Worm (Caenorhabditis elegans) whole organism, late embryonic: ENCODE measurements around the gene grd-9.

Experiments
- C08G9.2 ChIP-seq: sonication (generic microtip); optimal IDR thresholded peaks from 2 replicates; lab custom pipeline; 2016; ENCODE audit warnings: mild to moderate bottlenecking, missing genetic modification characterization, moderate library complexity, missing compliant biosample characterization
- K02D7.2 ChIP-seq: sonication (generic microtip); optimal IDR thresholded peaks from 2 replicates; lab custom pipeline; 2017; ENCODE audit warnings: mild to moderate bottlenecking, missing genetic modification characterization, missing compliant biosample characterization
- K09A11.1 ChIP-seq: sonication (generic microtip); optimal IDR thresholded peaks from 2 replicates; lab custom pipeline; 2017; ENCODE audit warnings: antibody characterized with exemption, mild to moderate bottlenecking, missing genetic modification characterization, missing compliant biosample characterization; ENCODE audit not compliant: insufficient read depth
- T23F11.4 ChIP-seq: fragments of 200-800 bp; sonication (Bioruptor generic); optimal IDR thresholded peaks from 2 replicates; lab custom pipeline; 2018; ENCODE audit warnings: mild to moderate bottlenecking, missing genetic modification characterization, missing compliant biosample characterization
- Y22D7AL.16 ChIP-seq: sonication (generic microtip); optimal IDR thresholded peaks from 2 replicates; lab custom pipeline; 2016; ENCODE audit warnings: missing genetic modification characterization, missing compliant biosample characterization
- ahr-1 ChIP-seq: sonication (generic microtip); optimal IDR thresholded peaks from 2 replicates; lab custom pipeline; 2016; ENCODE audit warnings: missing genetic modification characterization, missing compliant biosample characterization
- ama-1 ChIP-seq: fragments of 150-350 bp; optimal IDR thresholded peaks from 2 replicates; lab custom pipeline; 2014
- ceh-14 ChIP-seq: sonication (generic microtip); optimal IDR thresholded peaks from 2 replicates; lab custom pipeline; 2016; ENCODE audit warnings: missing genotype, missing genetic modification characterization, missing compliant biosample characterization
- ceh-19 ChIP-seq: fragments of 200-800 bp; sonication (Bioruptor generic); optimal IDR thresholded peaks from 2 replicates; lab custom pipeline; 2018; ENCODE audit warnings: mild to moderate bottlenecking, missing genetic modification characterization, missing compliant biosample characterization
- ceh-2 ChIP-seq: sonication (generic microtip); optimal IDR thresholded peaks from 2 replicates; lab custom pipeline; 2016; ENCODE audit warnings: missing genotype, missing genetic modification characterization, missing compliant biosample characterization
- ceh-22 ChIP-seq: sonication (generic microtip); optimal IDR thresholded peaks from 2 replicates; lab custom pipeline; 2017; ENCODE audit warnings: missing biosample characterization, missing genetic modification characterization
- ceh-30 ChIP-seq: fragments of 150-350 bp; optimal IDR thresholded peaks from 2 replicates; lab custom pipeline; 2014; ENCODE audit warnings: missing biosample characterization, missing genetic modification characterization
- ceh-31 ChIP-seq: sonication (generic microtip); optimal IDR thresholded peaks from 2 replicates; lab custom pipeline; 2016; ENCODE audit warnings: missing genetic modification characterization, missing compliant biosample characterization
- ceh-45 ChIP-seq: fragments of 200-800 bp; sonication (Bioruptor generic); IDR thresholded peaks from 2 replicates; pipeline ENCODE4 v1.3.6; 2022; ENCODE audit warnings: missing genetic modification reagents, missing genetic modification characterization, missing compliant biosample characterization
- ceh-48 ChIP-seq: sonication (generic microtip); optimal IDR thresholded peaks from 2 replicates; lab custom pipeline; 2016; ENCODE audit warnings: missing genetic modification characterization, inconsistent platforms, missing compliant biosample characterization
- dmd-4 ChIP-seq: sonication (generic microtip); optimal IDR thresholded peaks from 2 replicates; lab custom pipeline; 2016; ENCODE audit warnings: borderline replicate concordance, missing genetic modification characterization, missing compliant biosample characterization
- dve-1 ChIP-seq: sonication (generic microtip); optimal IDR thresholded peaks from 2 replicates; lab custom pipeline; 2017; ENCODE audit warnings: antibody characterized with exemption, mild to moderate bottlenecking, missing genetic modification characterization, missing compliant biosample characterization
- elt-2 ChIP-seq: sonication (generic microtip); optimal IDR thresholded peaks from 2 replicates; lab custom pipeline; 2016; ENCODE audit warnings: missing genetic modification reagents, missing genetic modification characterization, missing compliant biosample characterization
- elt-4 ChIP-seq: sonication (generic microtip); optimal IDR thresholded peaks from 2 replicates; lab custom pipeline; 2016; ENCODE audit warnings: missing genetic modification characterization, missing compliant biosample characterization
- ets-4 ChIP-seq: sonication (generic microtip); optimal IDR thresholded peaks from 2 replicates; lab custom pipeline; 2016; ENCODE audit warnings: missing genetic modification characterization, missing compliant biosample characterization
- fkh-10 ChIP-seq: fragments of 150-350 bp; optimal IDR thresholded peaks from 2 replicates; lab custom pipeline; 2014; ENCODE audit warnings: missing biosample characterization, missing genetic modification reagents, missing genetic modification characterization
- fkh-6 ChIP-seq: sonication (generic microtip); optimal IDR thresholded peaks from 2 replicates; lab custom pipeline; 2016; ENCODE audit warnings: missing genetic modification characterization, missing compliant biosample characterization
- gmeb-2 ChIP-seq: sonication (generic microtip); optimal IDR thresholded peaks from 2 replicates; lab custom pipeline; 2016; ENCODE audit warnings: missing genetic modification characterization, inconsistent platforms, missing compliant biosample characterization
- hlh-13 ChIP-seq: fragments of 200-800 bp; sonication (Bioruptor generic); optimal IDR thresholded peaks from 2 replicates; lab custom pipeline; 2018; ENCODE audit warnings: mild to moderate bottlenecking, missing genetic modification characterization, missing compliant biosample characterization
- hlh-15 ChIP-seq: sonication (generic microtip); optimal IDR thresholded peaks from 2 replicates; lab custom pipeline; 2016; ENCODE audit warnings: missing genetic modification characterization, missing compliant biosample characterization
- hlh-6 ChIP-seq: sonication (generic microtip); optimal IDR thresholded peaks from 2 replicates; lab custom pipeline; 2016; ENCODE audit warnings: missing genotype, missing genetic modification characterization, missing compliant biosample characterization
- hlh-8 ChIP-seq: sonication (generic microtip); optimal IDR thresholded peaks from 2 replicates; lab custom pipeline; 2016; ENCODE audit warnings: missing genotype, missing genetic modification characterization, missing compliant biosample characterization
- lim-6 ChIP-seq: sonication (generic microtip); optimal IDR thresholded peaks from 2 replicates; lab custom pipeline; 2016; ENCODE audit warnings: missing genetic modification characterization, missing compliant biosample characterization
- lin-11 ChIP-seq: fragments of 200-800 bp; sonication (Bioruptor generic); optimal IDR thresholded peaks from 2 replicates; lab custom pipeline; 2018; ENCODE audit warnings: mild to moderate bottlenecking, missing genetic modification characterization, missing compliant biosample characterization
- madf-2 ChIP-seq: sonication (generic microtip); optimal IDR thresholded peaks from 2 replicates; lab custom pipeline; 2017; ENCODE audit warnings: missing genetic modification characterization, missing compliant biosample characterization
- mec-3 ChIP-seq: sonication (generic microtip); optimal IDR thresholded peaks from 2 replicates; lab custom pipeline; 2016; ENCODE audit warnings: borderline replicate concordance, missing genetic modification characterization, missing compliant biosample characterization
- nfya-1 ChIP-seq: sonication (generic microtip); optimal IDR thresholded peaks from 2 replicates; lab custom pipeline; 2017; ENCODE audit warnings: missing genetic modification characterization, mild to moderate bottlenecking, missing compliant biosample characterization, antibody characterized with exemption, moderate library complexity
- nhr-232 ChIP-seq: sonication (generic microtip); optimal IDR thresholded peaks from 2 replicates; lab custom pipeline; 2016; ENCODE audit warnings: missing genetic modification characterization, missing compliant biosample characterization
- odd-2 ChIP-seq: sonication (generic microtip); optimal IDR thresholded peaks from 2 replicates; lab custom pipeline; 2017; ENCODE audit warnings: antibody characterized with exemption, mild to moderate bottlenecking, missing genetic modification characterization, missing compliant biosample characterization
- ref-2 ChIP-seq: sonication (generic microtip); optimal IDR thresholded peaks from 2 replicates; lab custom pipeline; 2016; ENCODE audit warnings: missing genetic modification characterization, missing compliant biosample characterization
- rnt-1 ChIP-seq: sonication (generic microtip); optimal IDR thresholded peaks from 2 replicates; lab custom pipeline; 2016; ENCODE audit warnings: missing genetic modification characterization, missing compliant biosample characterization
- tbx-2 ChIP-seq: sonication (generic microtip); optimal IDR thresholded peaks from 2 replicates; lab custom pipeline; 2016; ENCODE audit warnings: missing genetic modification characterization, missing compliant biosample characterization
- tbx-7 ChIP-seq: sonication (generic microtip); optimal IDR thresholded peaks from 2 replicates; lab custom pipeline; 2016; ENCODE audit warnings: missing genotype, missing genetic modification characterization, missing compliant biosample characterization
- zip-5 ChIP-seq: sonication (generic microtip); optimal IDR thresholded peaks from 2 replicates; lab custom pipeline; 2016; ENCODE audit warnings: missing genetic modification characterization, missing compliant biosample characterization
- ztf-16 ChIP-seq: sonication (generic microtip); optimal IDR thresholded peaks from 2 replicates; lab custom pipeline; 2017; ENCODE audit warnings: missing genetic modification characterization, missing compliant biosample characterization

Gene grd-9

ce11 chrV:5865085-5865484 is 30.0 kb upstream of the grd-9 start, which contains the start of gene F26F12.5:
TSS of gene F26F12.5 (minus strand) at chrV:5865185.
- TF ChIP-seq Y22D7AL.16 (tag; lab: Kevin White, UChicago) (no peak), T23F11.4 (no peak), dve-1 (no peak), gmeb-2 (tag; lab: Kevin White, UChicago) (no peak), elt-2 (no peak), ceh-22 (tag; lab: Kevin White, UChicago) (no peak), lim-6 (no peak), fkh-6 (tag; lab: Kevin White, UChicago) (no peak), lin-11 (tag; lab: Kevin White, UChicago) (no peak), K09A11.1 (tag; lab: Kevin White, UChicago) (no peak), nfya-1 (tag; lab: Kevin White, UChicago) (no peak), madf-2 (tag; lab: Kevin White, UChicago) (no peak), nhr-232 (tag; lab: Kevin White, UChicago) (no peak), C08G9.2 (tag; lab: Kevin White, UChicago) (no peak), ztf-16 (tag; lab: Kevin White, UChicago) (no peak), fkh-10 (GFP tag; lab: Kevin White, UChicago) (no peak), K02D7.2 (no peak)

DNA sequence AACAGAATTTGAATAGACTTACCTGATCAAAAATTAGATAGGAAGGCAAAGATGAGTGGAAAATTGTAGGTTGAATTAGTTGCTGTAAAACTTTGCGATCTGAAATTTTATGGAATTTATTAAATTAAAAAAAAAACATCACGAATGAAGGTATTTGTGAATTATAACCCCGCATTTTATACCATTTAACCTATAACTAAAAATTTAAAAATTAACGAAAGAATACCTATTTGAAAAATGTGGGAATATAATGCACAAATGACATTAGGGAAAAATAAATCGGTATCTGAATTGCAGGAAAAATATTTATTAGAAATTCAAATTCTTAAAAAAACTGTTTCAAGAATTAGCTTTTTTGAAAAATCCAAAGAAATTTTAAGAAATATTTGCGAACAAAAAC is 25.9 kb upstream of the grd-9 start, which contains the start of gene F26F12.4:
Gene F26F12.4 (minus strand): TSS at position 101 of the 400 bp plus-strand sequence.
- TF ChIP-seq dve-1 (no peak), fkh-10 (GFP tag; lab: Kevin White, UChicago) (no peak), Y22D7AL.16 (tag; lab: Kevin White, UChicago) (no peak), ceh-2 (tag; lab: Kevin White, UChicago) (no peak), zip-5 (tag; lab: Kevin White, UChicago) (no peak), ceh-30 (tag; lab: Kevin White, UChicago) (no peak), hlh-15 (tag; lab: Kevin White, UChicago) (no peak), tbx-2 (tag; lab: Kevin White, UChicago) (no peak), elt-4 (no peak)

- TF ChIP-seq ref-2 (tag; lab: Kevin White, UChicago), result no peak
- no peak for TF ChIP-seq hlh-8 (tag; lab: Kevin White, UChicago)
- no peak for TF ChIP-seq rnt-1 (tag; lab: Kevin White, UChicago)
- TF ChIP-seq ceh-31 (tag; lab: Kevin White, UChicago), result no peak
- no peak for TF ChIP-seq elt-4
- no peak for TF ChIP-seq ets-4 (tag; lab: Kevin White, UChicago)
- TF ChIP-seq zip-5 (tag; lab: Kevin White, UChicago), result no peak
These were observed 23.4 kb upstream of the grd-9 start, which contains the start of gene C02G6.2 for ce11 chrV:5871759-5872158. TSS of gene C02G6.2 (plus strand) at chrV:5872059.

- TF ChIP-seq hlh-13 (GFP tag; lab: Kevin White, UChicago), result no peak
- no peak for TF ChIP-seq ceh-14 (tag; lab: Kevin White, UChicago)
- no peak for TF ChIP-seq ceh-45 (GFP tag; lab: Robert Waterston, UW)
- no peak for TF ChIP-seq mec-3 (tag; lab: Kevin White, UChicago)
- TF ChIP-seq dve-1, result no peak
- no peak for TF ChIP-seq elt-4
- TF ChIP-seq K09A11.1 (tag; lab: Kevin White, UChicago), result no peak
- TF ChIP-seq hlh-6 (tag; lab: Kevin White, UChicago), result no peak
- TF ChIP-seq K02D7.2, result no peak
- no peak for TF ChIP-seq ama-1 (lab: Kevin White, UChicago)
- TF ChIP-seq ceh-31 (tag; lab: Kevin White, UChicago), result no peak
- no peak for TF ChIP-seq odd-2 (tag; lab: Kevin White, UChicago)
- no peak for TF ChIP-seq T23F11.4
- TF ChIP-seq ceh-2 (tag; lab: Kevin White, UChicago), result no peak
- TF ChIP-seq ahr-1 (tag; lab: Kevin White, UChicago), result no peak
- no peak for TF ChIP-seq tbx-7 (tag; lab: Kevin White, UChicago)
- no peak for TF ChIP-seq ceh-22 (tag; lab: Kevin White, UChicago)
- no peak for TF ChIP-seq dmd-4 (tag; lab: Kevin White, UChicago)
- TF ChIP-seq ceh-48, result no peak
- no peak for TF ChIP-seq ceh-19
These were observed 18.2 kb upstream of the grd-9 start for ce11 chrV:5876966-5877365.
